Worm (Caenorhabditis elegans): ENCODE data around the gene K02E7.4.

- TF ChIP-seq ceh-48 (tag; optimal IDR thresholded peaks at IDR 0.05) (no peak), ceh-14 (tag; optimal IDR thresholded peaks at IDR 0.05) (no peak), C08G9.2 (tag; optimal IDR thresholded peaks at IDR 0.05) (no peak), dmd-4 (tag; optimal IDR thresholded peaks at IDR 0.05; ENCODE audit: borderline replicate concordance) (no peak), ceh-24 (tag; optimal IDR thresholded peaks at IDR 0.05) (no peak), ttx-3 (tag; optimal IDR thresholded peaks at IDR 0.05) (no peak), elt-2 (tag; optimal IDR thresholded peaks at IDR 0.05) (no peak), T23F11.4 (GFP tag; optimal IDR thresholded peaks at IDR 0.05) (no peak), unc-42 (tag; optimal IDR thresholded peaks at IDR 0.05) (no peak), fkh-10 (GFP tag; optimal IDR thresholded peaks at IDR 0.05) (no peak), mec-3 (tag; optimal IDR thresholded peaks at IDR 0.05; ENCODE audit: borderline replicate concordance) (no peak), unc-86 (tag; optimal IDR thresholded peaks at IDR 0.05) (no peak), pha-4 (tag; optimal IDR thresholded peaks at IDR 0.05) (no peak)
Observed at ce11 chrII:1086479-1086878, 14.3 kb downstream of the K02E7.4 start.

Measured in whole organism, late embryonic.